Worm (Caenorhabditis elegans): ENCODE data around the gene Y51H7BR.7.

Y51H7BR.7 gene

ce11 chrII:1477975-1478374 lies 47.4 kb downstream of the Y51H7BR.7 start:
- no peak for TF ChIP-seq ceh-28 (tag; optimal IDR thresholded peaks at IDR 0.05)
- no peak for TF ChIP-seq unc-39 (tag; optimal IDR thresholded peaks at IDR 0.05)
- TF ChIP-seq pha-4 (tag; optimal IDR thresholded peaks at IDR 0.05) = no peak
- TF ChIP-seq nhr-28 (tag; optimal IDR thresholded peaks at IDR 0.05) = no peak
- no peak for TF ChIP-seq daf-12 (tag; optimal IDR thresholded peaks at IDR 0.05)
- TF ChIP-seq ZK546.5 (tag; optimal IDR thresholded peaks at IDR 0.05) = no peak
- TF ChIP-seq egl-27 (tag; optimal IDR thresholded peaks at IDR 0.05) = no peak
- no peak for TF ChIP-seq lin-39 (tag; optimal IDR thresholded peaks at IDR 0.05)
- TF ChIP-seq mml-1 (tag; optimal IDR thresholded peaks at IDR 0.05) = no peak
- no peak for TF ChIP-seq fkh-2 (tag; optimal IDR thresholded peaks at IDR 0.05)

ce11 chrII:1477295-1477694 lies 48.1 kb downstream of the Y51H7BR.7 start:
- no peak for TF ChIP-seq skn-1 (tag; optimal IDR thresholded peaks at IDR 0.05)
- no peak for TF ChIP-seq nhr-23 (tag; optimal IDR thresholded peaks at IDR 0.05)
- no peak for TF ChIP-seq ZK546.5 (tag; optimal IDR thresholded peaks at IDR 0.05)
- no peak for TF ChIP-seq mml-1 (tag; optimal IDR thresholded peaks at IDR 0.05)
- TF ChIP-seq ceh-16 (tag; optimal IDR thresholded peaks at IDR 0.05) = no peak
- TF ChIP-seq lsy-12 (tag; optimal IDR thresholded peaks at IDR 0.05) = no peak
- TF ChIP-seq ceh-28 (tag; optimal IDR thresholded peaks at IDR 0.05) = no peak
- TF ChIP-seq R02D3.7 (tag; optimal IDR thresholded peaks at IDR 0.05) = no peak
- no peak for TF ChIP-seq mdl-1 (tag; optimal IDR thresholded peaks at IDR 0.05)
- TF ChIP-seq fos-1 (tag; optimal IDR thresholded peaks at IDR 0.05) = no peak

- TF ChIP-seq nhr-237 (tag; optimal IDR thresholded peaks at IDR 0.05) = no peak
- no peak for TF ChIP-seq lsy-12 (tag; optimal IDR thresholded peaks at IDR 0.05)
- no peak for TF ChIP-seq tbx-2 (tag; optimal IDR thresholded peaks at IDR 0.05)
- TF ChIP-seq unc-62 (GFP tag; optimal IDR thresholded peaks at IDR 0.05) = no peak
- TF ChIP-seq R02D3.7 (tag; optimal IDR thresholded peaks at IDR 0.05) = no peak
- TF ChIP-seq aly-2 (tag; optimal IDR thresholded peaks at IDR 0.05) = no peak
- no peak for TF ChIP-seq jun-1 (tag; optimal IDR thresholded peaks at IDR 0.05)
- no peak for TF ChIP-seq elt-3 (tag; optimal IDR thresholded peaks at IDR 0.05)
Observed at ce11 chrII:1476016-1476415, 49.4 kb downstream of the Y51H7BR.7 start.

- TF ChIP-seq pqm-1 (tag; optimal IDR thresholded peaks at IDR 0.05) (peak; percentile 50), elt-2 (tag; optimal IDR thresholded peaks at IDR 0.05) (peak; percentile 67), unc-39 (tag; optimal IDR thresholded peaks at IDR 0.05) (no peak), ceh-9 (tag; optimal IDR thresholded peaks at IDR 0.05) (no peak)
Observed at ce11 chrII:1475328-1475727, 50.1 kb downstream of the Y51H7BR.7 start.

- TF ChIP-seq lin-15B (tag; optimal IDR thresholded peaks at IDR 0.05) (no peak), sea-2 (GFP tag; optimal IDR thresholded peaks at IDR 0.05) (no peak), R02D3.7 (tag; optimal IDR thresholded peaks at IDR 0.05) (no peak), nhr-43 (tag; optimal IDR thresholded peaks at IDR 0.05; ENCODE audit: poor library complexity, severe bottlenecking) (no peak), zag-1 (tag; optimal IDR thresholded peaks at IDR 0.05) (no peak), ZK546.5 (tag; optimal IDR thresholded peaks at IDR 0.05) (no peak), ztf-11 (tag; optimal IDR thresholded peaks at IDR 0.05) (no peak), elt-2 (tag; optimal IDR thresholded peaks at IDR 0.05) (no peak), snpc-4 (tag; optimal IDR thresholded peaks at IDR 0.05) (no peak)
Observed at ce11 chrII:1474807-1475206, 50.6 kb downstream of the Y51H7BR.7 start.

- TF ChIP-seq zag-1 (tag; optimal IDR thresholded peaks at IDR 0.05) (no peak), fkh-10 (GFP tag; optimal IDR thresholded peaks at IDR 0.05) (no peak), nhr-11 (tag; optimal IDR thresholded peaks at IDR 0.05) (no peak), egl-27 (tag; optimal IDR thresholded peaks at IDR 0.05) (no peak), nhr-23 (tag; optimal IDR thresholded peaks at IDR 0.05) (no peak), snpc-4 (tag; optimal IDR thresholded peaks at IDR 0.05) (no peak), nhr-12 (tag; optimal IDR thresholded peaks at IDR 0.05) (no peak), ceh-9 (tag; optimal IDR thresholded peaks at IDR 0.05) (no peak), mml-1 (tag; optimal IDR thresholded peaks at IDR 0.05) (no peak), aly-2 (tag; optimal IDR thresholded peaks at IDR 0.05) (no peak), fkh-2 (tag; optimal IDR thresholded peaks at IDR 0.05) (no peak), pqm-1 (tag; optimal IDR thresholded peaks at IDR 0.05) (no peak), nhr-28 (tag; optimal IDR thresholded peaks at IDR 0.05) (no peak), ceh-16 (tag; optimal IDR thresholded peaks at IDR 0.05) (no peak), lin-39 (tag; optimal IDR thresholded peaks at IDR 0.05) (no peak), nhr-67 (tag; optimal IDR thresholded peaks at IDR 0.05) (no peak), nhr-76 (tag; optimal IDR thresholded peaks at IDR 0.05) (no peak), jun-1 (tag; optimal IDR thresholded peaks at IDR 0.05) (no peak), egl-5 (tag; optimal IDR thresholded peaks at IDR 0.05) (no peak)
Observed at ce11 chrII:1473481-1473880, 51.9 kb downstream of the Y51H7BR.7 start, which contains the start of gene H17B01.5. TSS of gene H17B01.5 (minus strand) at chrII:1473581.

All from whole organism, L3 larva.